Worm (Caenorhabditis elegans) whole organism, L4 larva: ENCODE measurements around the gene slc-17.4.

ENCODE experiments used
- F26F4.8 ChIP-seq: fragments of 200-800 bp; sonication (Bioruptor generic); conservative IDR thresholded peaks from 2 replicates; pipeline ENCODE4 v1.3.6; 2022; ENCODE audit warnings: missing genetic modification characterization, missing compliant biosample characterization
- T26A8.4 ChIP-seq: fragments of 200-800 bp; sonication (Bioruptor generic); IDR thresholded peaks from 2 replicates; pipeline ENCODE4 v1.3.6; 2022; ENCODE audit warnings: missing genetic modification characterization, missing compliant biosample characterization
- aha-1 ChIP-seq: fragments of 150-350 bp; peaks from one replicate; lab custom pipeline; 2014; ENCODE audit warnings: missing biosample characterization, missing genetic modification characterization
- aly-2 ChIP-seq: sonication (generic microtip); optimal IDR thresholded peaks from 2 replicates; lab custom pipeline; 2018; ENCODE audit warnings: missing biosample characterization, missing genetic modification characterization
- ceh-44 ChIP-seq: fragments of 200-800 bp; sonication (Bioruptor generic); IDR thresholded peaks from 2 replicates; pipeline ENCODE4 v1.3.6; 2022; ENCODE audit warnings: missing genetic modification reagents, missing genetic modification characterization, missing compliant biosample characterization
- ceh-82 ChIP-seq: sonication (generic microtip); optimal IDR thresholded peaks from 2 replicates; lab custom pipeline; 2017; ENCODE audit warnings: missing biosample characterization, missing genetic modification characterization
- lin-1 ChIP-seq: fragments of 200-800 bp; sonication (Bioruptor generic); IDR thresholded peaks from 2 replicates; pipeline ENCODE4 v1.3.6; 2022; ENCODE audit warnings: missing genetic modification reagents, missing genetic modification characterization, missing compliant biosample characterization
- lsy-2 ChIP-seq, 2 experiments: fragments of 150-350 bp in 1 of 2; sonication (generic microtip) in 1 of 2; optimal IDR thresholded peaks; 2 replicates each; lab custom pipeline; 2014 to 2017; ENCODE audit warnings: missing biosample characterization in 2 of 2, missing genetic modification characterization in 2 of 2
- mdl-1 ChIP-seq, 2 experiments: fragments of 150-350 bp in 1 of 2; sonication (generic microtip) in 1 of 2; optimal IDR thresholded peaks; 2 replicates each; lab custom pipeline; 2014 to 2017; ENCODE audit warnings: missing biosample characterization in 2 of 2, missing genetic modification characterization in 2 of 2
- nhr-102 ChIP-seq: sonication (generic microtip); optimal IDR thresholded peaks from 2 replicates; lab custom pipeline; 2016; ENCODE audit warnings: mild to moderate bottlenecking, missing genetic modification characterization, moderate library complexity, missing compliant biosample characterization
- nhr-77 ChIP-seq: fragments of 150-350 bp; optimal IDR thresholded peaks from 2 replicates; lab custom pipeline; 2014; ENCODE audit warnings: missing biosample characterization, missing genetic modification characterization
- saeg-2 ChIP-seq: fragments of 200-800 bp; sonication (Bioruptor generic); IDR thresholded peaks from 2 replicates; pipeline ENCODE4 v1.3.6; 2022; ENCODE audit warnings: missing genetic modification reagents, missing genetic modification characterization, missing compliant biosample characterization
- unc-39 ChIP-seq: sonication (generic microtip); optimal IDR thresholded peaks from 2 replicates; lab custom pipeline; 2017; ENCODE audit warnings: missing biosample characterization, missing genetic modification characterization
- unc-62 ChIP-seq, 3 experiments: fragments of 150-350 bp in 1 of 3; sonication (generic microtip); optimal IDR thresholded peaks in 2 of 3; peaks in 1 of 3; 1 replicate in 1 of 3; 2 replicates in 2 of 3; lab custom pipeline; 2014 to 2017; ENCODE audit warnings: missing biosample characterization in 3 of 3, missing genetic modification characterization in 3 of 3, missing genetic modification reagents in 3 of 3, missing genotype in 1 of 3

ce11 chrIV:17281060-17282021 lies 10.2 kb downstream of the slc-17.4 start:
- TF ChIP-seq ceh-44 (no peak), mdl-1 (tag; optimal IDR thresholded peaks at IDR 0.05; lab: Kevin White, UChicago) (no peak), lsy-2 (tag; optimal IDR thresholded peaks at IDR 0.05; lab: Kevin White, UChicago) (peak in 1 of 2 experiments; percentile 91), unc-39 (no peak), lin-1 (GFP tag; lab: Robert Waterston, UW) (peak; percentile 58; the same call in 1 of the 2 replicates), unc-62 (GFP tag; optimal IDR thresholded peaks at IDR 0.05 in 1 of 2; lab: Kevin White, UChicago) (peak in 1 of 2 experiments; percentile 44), unc-62 (tag; optimal IDR thresholded peaks at IDR 0.05; lab: Kevin White, UChicago) (no peak), ceh-82 (no peak), F26F4.8 (peak; percentile 56; the same call in 1 of the 2 replicates), saeg-2 (0 out of 2 replicates have a peak, but pooled peaks have one; percentile 6), aly-2 (tag; lab: Kevin White, UChicago) (peak; percentile 99), nhr-77 (no peak), nhr-102 (peak; percentile 72), T26A8.4 (GFP tag; lab: Robert Waterston, UW) (peak; percentile 86), aha-1 (tag; lab: Kevin White, UChicago) (peak; percentile 95)
